Worm (Caenorhabditis elegans) whole organism, mixed stage, embryonic: ENCODE data around the gene C07A12.18.

Source experiments
- M03D4.4 ChIP-seq: sonication (generic microtip); optimal IDR thresholded peaks from 2 replicates; lab custom pipeline; 2017; ENCODE audit warnings: mild to moderate bottlenecking, missing genetic modification characterization, missing compliant biosample characterization
- elt-1 ChIP-seq: sonication (generic microtip); optimal IDR thresholded peaks from 2 replicates; lab custom pipeline; 2017; ENCODE audit warnings: missing genetic modification characterization, mild to moderate bottlenecking, missing compliant biosample characterization, antibody characterized with exemption, moderate library complexity, borderline replicate concordance; ENCODE audit not compliant: insufficient read depth
- elt-3 ChIP-seq: fragments of 150-350 bp; optimal IDR thresholded peaks from 2 replicates; lab custom pipeline; 2014; ENCODE audit warnings: missing biosample characterization, missing genetic modification characterization
- lin-13 ChIP-seq: fragments of 150-350 bp; optimal IDR thresholded peaks from 2 replicates; lab custom pipeline; 2014; ENCODE audit warnings: missing biosample characterization, missing genetic modification characterization
- lsy-2 ChIP-seq: fragments of 150-350 bp; optimal IDR thresholded peaks from 2 replicates; lab custom pipeline; 2014; ENCODE audit warnings: missing biosample characterization, missing genetic modification characterization
- mls-2 ChIP-seq: sonication (generic microtip); optimal IDR thresholded peaks from 2 replicates; lab custom pipeline; 2016; ENCODE audit warnings: mild to moderate bottlenecking, missing genetic modification characterization, moderate library complexity, missing compliant biosample characterization
- nhr-2 ChIP-seq: fragments of 150-350 bp; optimal IDR thresholded peaks from 2 replicates; lab custom pipeline; 2014; ENCODE audit warnings: missing biosample characterization, missing genetic modification characterization
- nhr-237 ChIP-seq: fragments of 150-350 bp; optimal IDR thresholded peaks from 2 replicates; lab custom pipeline; 2014; ENCODE audit warnings: missing biosample characterization, missing genetic modification characterization
- nhr-28 ChIP-seq: fragments of 150-350 bp; optimal IDR thresholded peaks from 2 replicates; lab custom pipeline; 2014; ENCODE audit warnings: missing biosample characterization, missing genetic modification characterization
- nhr-76 ChIP-seq: sonication (generic microtip); optimal IDR thresholded peaks from 2 replicates; lab custom pipeline; 2017; ENCODE audit warnings: missing biosample characterization, missing genetic modification characterization
- snpc-4 ChIP-seq: fragments of 150-350 bp; optimal IDR thresholded peaks from 2 replicates; lab custom pipeline; 2014; ENCODE audit warnings: missing biosample characterization, missing genetic modification characterization
- unc-120 ChIP-seq: sonication (generic microtip); optimal IDR thresholded peaks from 2 replicates; lab custom pipeline; 2017; ENCODE audit warnings: missing genetic modification characterization, missing compliant biosample characterization; ENCODE audit not compliant: poor library complexity, severe bottlenecking
- unc-62 ChIP-seq: fragments of 150-350 bp; optimal IDR thresholded peaks from 2 replicates; lab custom pipeline; 2014; ENCODE audit warnings: missing biosample characterization, missing genetic modification reagents, missing genetic modification characterization
- ztf-11 ChIP-seq: fragments of 150-350 bp; optimal IDR thresholded peaks from 2 replicates; lab custom pipeline; 2014; ENCODE audit warnings: missing biosample characterization, missing genetic modification characterization

DNA sequence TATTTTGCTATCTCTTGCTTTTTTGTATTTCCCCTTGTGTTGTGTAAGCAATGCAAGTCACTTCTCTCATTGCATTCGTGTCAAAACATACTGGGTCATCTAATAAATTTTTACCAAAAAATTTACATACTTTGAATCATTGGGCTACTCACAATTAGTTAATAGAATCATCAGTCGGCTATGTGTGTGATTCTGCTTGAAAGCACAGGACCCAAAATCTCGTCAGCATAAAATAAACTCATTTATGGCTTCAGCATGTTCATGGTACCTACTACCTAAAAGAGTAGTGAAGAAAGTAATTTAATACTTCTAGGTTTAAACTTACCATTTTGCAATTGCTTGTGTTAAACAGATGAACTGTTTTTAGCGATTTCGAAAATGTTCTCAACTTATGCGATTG is 23.3 kb downstream of the C07A12.18 start:
- TF ChIP-seq nhr-237 (tag; lab: Kevin White, UChicago) (no peak), elt-3 (tag; lab: Kevin White, UChicago) (no peak), M03D4.4 (tag; lab: Kevin White, UChicago) (no peak), snpc-4 (tag; lab: Kevin White, UChicago) (no peak), unc-62 (GFP tag; lab: Kevin White, UChicago) (no peak), lsy-2 (tag; lab: Kevin White, UChicago) (no peak), mls-2 (no peak), lin-13 (no peak), nhr-2 (tag; lab: Kevin White, UChicago) (no peak), nhr-76 (tag; lab: Kevin White, UChicago) (no peak), ztf-11 (tag; lab: Kevin White, UChicago) (no peak), nhr-28 (tag; lab: Kevin White, UChicago) (no peak), elt-1 (tag; lab: Kevin White, UChicago) (no peak), unc-120 (tag; lab: Kevin White, UChicago) (no peak)
